Fruit fly (Drosophila melanogaster) Kc167 (cell line): ENCODE measurements around the gene Scm.

Experiments used
- Myc ChIP-seq: fragments of >200 bp; optimal IDR thresholded peaks from 2 replicates; lab custom pipeline; 2017; ENCODE audit warnings: missing external identifiers
- Sin3A ChIP-seq: fragments of >200 bp; optimal IDR thresholded peaks from 2 replicates; lab custom pipeline; 2018; ENCODE audit warnings: missing external identifiers
- h ChIP-seq: fragments of >200 bp; optimal IDR thresholded peaks from 3 replicates; lab custom pipeline; 2018; ENCODE audit warnings: missing external identifiers
- insv ChIP-seq: fragments of >200 bp; optimal IDR thresholded peaks from 3 replicates; lab custom pipeline; 2018; ENCODE audit warnings: missing external identifiers
- psq ChIP-seq: fragments of >200 bp; optimal IDR thresholded peaks from 2 replicates; lab custom pipeline; 2017; ENCODE audit warnings: missing external identifiers
- ttk ChIP-seq: sonication (Bioruptor generic); optimal IDR thresholded peaks from 2 replicates; lab custom pipeline; 2017; ENCODE audit warnings: missing external identifiers

Scm gene

dm6 chr3R:9601949-9602348 is 35.5 kb downstream of the Scm start:
- TF ChIP-seq insv (lab: Kevin White, UChicago) (no peak), ttk (lab: Kevin White, UChicago) (no peak), Sin3A (lab: Kevin White, UChicago) (no peak), h (lab: Kevin White, UChicago) (no peak), Myc (lab: Kevin White, UChicago) (no peak), psq (no peak)

- TF ChIP-seq ttk (lab: Kevin White, UChicago) (no peak), insv (lab: Kevin White, UChicago) (no peak), Myc (lab: Kevin White, UChicago) (no peak), Sin3A (lab: Kevin White, UChicago) (no peak), h (lab: Kevin White, UChicago) (no peak), psq (no peak)
Observed at dm6 chr3R:9600558-9600959, 36.9 kb downstream of the Scm start.

DNA sequence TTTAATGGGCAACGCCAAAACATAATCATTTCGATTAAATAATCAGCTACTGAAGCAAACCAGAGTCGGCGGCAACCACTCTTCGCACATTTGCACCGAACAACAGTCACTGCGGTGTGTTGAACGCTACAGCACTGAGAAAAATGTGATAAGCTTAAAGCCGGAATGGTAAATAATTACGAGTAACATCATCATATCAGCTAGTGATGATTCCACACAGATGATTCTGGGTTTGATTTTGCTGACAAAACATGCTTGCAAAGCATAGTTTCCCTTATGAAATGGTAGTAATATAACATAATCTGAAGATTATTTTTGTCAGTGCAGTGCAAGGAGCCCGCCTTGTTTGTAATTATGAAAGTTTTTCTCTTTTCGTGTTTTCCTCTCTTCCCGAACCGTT is 39.3 kb downstream of the Scm start:
- TF ChIP-seq psq (no peak), Sin3A (lab: Kevin White, UChicago) (no peak), Myc (lab: Kevin White, UChicago) (no peak), h (lab: Kevin White, UChicago) (no peak), ttk (lab: Kevin White, UChicago) (no peak), insv (lab: Kevin White, UChicago) (no peak)

DNA sequence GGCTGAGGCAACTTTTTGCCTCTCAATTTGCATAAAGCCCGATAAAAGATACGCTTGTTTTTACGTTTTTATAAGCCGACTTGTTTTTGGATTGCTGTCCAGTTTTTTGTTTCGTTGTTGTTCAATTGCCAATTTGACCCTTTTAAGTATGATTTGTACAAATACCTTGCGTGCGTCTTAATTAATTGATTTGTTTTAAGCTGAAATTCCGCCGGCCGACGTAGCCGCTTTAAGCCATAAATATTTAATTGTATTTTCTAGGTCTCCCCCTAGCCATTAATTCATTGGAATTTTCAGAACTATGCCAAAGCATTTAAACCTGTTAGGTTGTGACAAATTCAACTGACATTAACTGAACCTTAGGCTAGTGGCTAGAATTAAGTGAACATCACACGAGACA is 40.8 kb downstream of the Scm start:
- TF ChIP-seq insv (lab: Kevin White, UChicago) (no peak), psq (no peak), ttk (lab: Kevin White, UChicago) (no peak), h (lab: Kevin White, UChicago) (no peak), Myc (lab: Kevin White, UChicago) (no peak), Sin3A (lab: Kevin White, UChicago) (no peak)

dm6 chr3R:9595681-9596357 is 41.6 kb downstream of the Scm start:
- TF ChIP-seq insv (lab: Kevin White, UChicago) (no peak), h (lab: Kevin White, UChicago) (no peak), ttk (lab: Kevin White, UChicago) (no peak), Sin3A (lab: Kevin White, UChicago) (no peak), Myc (lab: Kevin White, UChicago) (no peak), psq (no peak)

dm6 chr3R:9594839-9595238 is 42.6 kb downstream of the Scm start:
- TF ChIP-seq h (lab: Kevin White, UChicago) (no peak), insv (lab: Kevin White, UChicago) (no peak), Myc (lab: Kevin White, UChicago) (no peak), Sin3A (lab: Kevin White, UChicago) (no peak), psq (no peak), ttk (lab: Kevin White, UChicago) (no peak)

DNA sequence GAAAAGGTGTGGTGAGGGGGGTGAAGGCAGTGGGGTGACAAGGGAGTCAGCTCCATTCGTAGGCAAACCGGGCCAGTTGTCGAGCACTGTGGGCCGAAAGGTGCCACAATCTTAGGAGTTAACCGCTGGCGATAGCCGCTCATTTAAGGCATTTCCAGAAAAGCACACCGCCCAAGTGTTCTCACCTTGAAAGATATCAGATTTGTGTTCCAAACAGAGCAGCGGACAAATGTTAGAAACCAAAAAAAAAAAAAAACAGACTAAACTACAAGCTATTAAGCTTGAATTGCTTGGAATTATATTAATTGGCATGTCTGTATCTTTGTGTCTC is 43.2 kb downstream of the Scm start:
- no peak for TF ChIP-seq ttk (lab: Kevin White, UChicago)
- no peak for TF ChIP-seq h (lab: Kevin White, UChicago)
- TF ChIP-seq Myc (lab: Kevin White, UChicago), result no peak
- no peak for TF ChIP-seq Sin3A (lab: Kevin White, UChicago)
- TF ChIP-seq insv (lab: Kevin White, UChicago), result no peak
- TF ChIP-seq psq, result no peak

- TF ChIP-seq h (lab: Kevin White, UChicago), result no peak
- TF ChIP-seq Myc (lab: Kevin White, UChicago), result no peak
- no peak for TF ChIP-seq ttk (lab: Kevin White, UChicago)
- TF ChIP-seq Sin3A (lab: Kevin White, UChicago), result no peak
- no peak for TF ChIP-seq insv (lab: Kevin White, UChicago)
- no peak for TF ChIP-seq psq
Observed at dm6 chr3R:9593408-9594250, 43.8 kb downstream of the Scm start.

DNA sequence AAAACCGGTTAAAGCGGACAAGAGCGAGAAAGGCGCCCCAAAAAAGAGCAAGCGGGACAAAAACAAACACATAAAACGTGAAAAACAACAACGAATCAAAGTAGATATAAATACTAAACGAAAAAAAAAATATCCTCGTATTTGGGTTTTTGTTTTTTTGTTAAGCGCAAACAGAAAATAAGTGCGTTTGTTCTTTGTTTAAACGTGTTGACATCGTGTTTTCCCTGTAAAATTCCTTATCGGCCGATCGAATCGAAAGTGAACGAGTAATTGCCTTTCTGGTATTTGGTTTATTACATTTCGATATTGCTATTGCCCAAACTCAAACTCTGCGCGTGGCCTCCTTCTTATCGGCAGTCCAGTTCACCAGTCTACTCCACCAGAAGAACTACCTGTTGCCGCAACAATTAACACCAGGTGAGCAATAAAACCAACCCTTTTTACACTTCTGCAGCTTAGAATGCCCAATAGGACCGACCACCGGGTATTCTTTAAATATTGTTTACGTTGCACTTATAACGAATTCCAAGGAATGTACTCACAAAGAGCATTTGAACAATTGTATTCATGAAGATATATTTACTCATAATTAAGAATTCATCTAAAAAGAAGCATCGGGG is 45.5 kb downstream of the Scm start:
- no peak for TF ChIP-seq Sin3A (lab: Kevin White, UChicago)
- no peak for TF ChIP-seq psq
- no peak for TF ChIP-seq ttk (lab: Kevin White, UChicago)
- TF ChIP-seq h (lab: Kevin White, UChicago), result no peak
- no peak for TF ChIP-seq insv (lab: Kevin White, UChicago)
- TF ChIP-seq Myc (lab: Kevin White, UChicago), result no peak

- TF ChIP-seq Myc (lab: Kevin White, UChicago), result no peak
- no peak for TF ChIP-seq insv (lab: Kevin White, UChicago)
- TF ChIP-seq psq, result no peak
- TF ChIP-seq h (lab: Kevin White, UChicago), result no peak
- no peak for TF ChIP-seq Sin3A (lab: Kevin White, UChicago)
- no peak for TF ChIP-seq ttk (lab: Kevin White, UChicago)
Observed at dm6 chr3R:9590952-9591532, 46.4 kb downstream of the Scm start, which contains the start of the genes bocks and CG8312. TSS of gene bocks (minus strand) at chr3R:9591002. TSS of gene CG8312 (plus strand) at chr3R:9591309.
